Worm (Caenorhabditis elegans) whole organism, L1 larva: Measurements from ENCODE around the gene C25H3.15.

ENCODE experiments used
- C04F5.9 ChIP-seq: sonication (generic microtip); optimal IDR thresholded peaks from 2 replicates; lab custom pipeline; 2016; ENCODE audit warnings: missing genetic modification characterization, missing compliant biosample characterization
- C34B4.2 ChIP-seq: sonication (generic microtip); optimal IDR thresholded peaks from 2 replicates; lab custom pipeline; 2017; ENCODE audit warnings: mild to moderate bottlenecking, missing genetic modification characterization, missing compliant biosample characterization
- aha-1 ChIP-seq: fragments of 150-350 bp; optimal IDR thresholded peaks from 2 replicates; lab custom pipeline; 2014; ENCODE audit warnings: missing biosample characterization, missing genetic modification characterization
- ceh-90 ChIP-seq: sonication (generic microtip); optimal IDR thresholded peaks from 2 replicates; lab custom pipeline; 2016; ENCODE audit warnings: missing genetic modification characterization, missing compliant biosample characterization
- ces-1 ChIP-seq: fragments of 150-350 bp; optimal IDR thresholded peaks from 2 replicates; lab custom pipeline; 2014; ENCODE audit warnings: missing biosample characterization, missing genetic modification reagents, missing genetic modification characterization
- dsc-1 ChIP-seq: sonication (generic microtip); optimal IDR thresholded peaks from 2 replicates; lab custom pipeline; 2016; ENCODE audit warnings: mild to moderate bottlenecking, missing genetic modification characterization, missing compliant biosample characterization
- efl-1 ChIP-seq, 4 experiments: fragments of 150-350 bp; optimal IDR thresholded peaks in 3 of 4; peaks in 1 of 4; 1 replicate in 1 of 4; 2 replicates in 3 of 4; lab custom pipeline; 2014; ENCODE audit warnings: missing biosample characterization in 2 of 4, missing genetic modification characterization in 2 of 4, missing genetic modification reagents in 2 of 4
- egl-13 ChIP-seq: sonication (generic microtip); optimal IDR thresholded peaks from 2 replicates; lab custom pipeline; 2016; ENCODE audit warnings: missing genotype, missing genetic modification reagents, missing genetic modification characterization, missing compliant biosample characterization
- elt-3 ChIP-seq, 6 experiments: fragments of 150-350 bp in 1 of 6; sonication (generic microtip); optimal IDR thresholded peaks; 2 replicates each; lab custom pipeline; 2017 to 2018; ENCODE audit warnings: missing biosample characterization in 6 of 6, missing genetic modification characterization in 6 of 6, inconsistent platforms in 1 of 6
- fkh-8 ChIP-seq: sonication (generic microtip); optimal IDR thresholded peaks from 2 replicates; lab custom pipeline; 2016; ENCODE audit warnings: mild to moderate bottlenecking, missing genetic modification characterization, missing compliant biosample characterization
- hlh-17 ChIP-seq: fragments of 200-800 bp; sonication (Bioruptor generic); optimal IDR thresholded peaks from 2 replicates; lab custom pipeline; 2018; ENCODE audit warnings: missing genetic modification characterization, mild to moderate bottlenecking, missing compliant biosample characterization, moderate library complexity, borderline replicate concordance
- hlh-4 ChIP-seq: sonication (generic microtip); optimal IDR thresholded peaks from 2 replicates; lab custom pipeline; 2016; ENCODE audit warnings: mild to moderate bottlenecking, missing genetic modification characterization, missing compliant biosample characterization
- isw-1 ChIP-seq: fragments of 200-800 bp; sonication (Bioruptor generic); IDR thresholded peaks from 2 replicates; pipeline ENCODE4 v1.3.6; 2022; ENCODE audit warnings: missing genetic modification characterization, missing compliant biosample characterization
- lin-14 ChIP-seq: fragments of 200-800 bp; sonication (Bioruptor generic); optimal IDR thresholded peaks from 2 replicates; lab custom pipeline; 2018; ENCODE audit warnings: mild to moderate bottlenecking, missing genetic modification characterization, moderate library complexity, missing compliant biosample characterization
- lin-35 ChIP-seq, 2 experiments: fragments of 150-350 bp; optimal IDR thresholded peaks; 2 replicates each; lab custom pipeline; 2014; ENCODE audit warnings: missing biosample characterization in 2 of 2, missing genetic modification characterization in 2 of 2, missing genetic modification reagents in 2 of 2
- lsy-2 ChIP-seq, 2 experiments: fragments of 150-350 bp; optimal IDR thresholded peaks; 2 replicates each; lab custom pipeline; 2014; ENCODE audit warnings: missing biosample characterization in 2 of 2, missing genetic modification characterization in 2 of 2
- mab-9 ChIP-seq: fragments of 200-800 bp; sonication (Bioruptor generic); IDR thresholded peaks from 2 replicates; pipeline ENCODE4 v1.3.6; 2022; ENCODE audit warnings: missing genetic modification reagents, missing genetic modification characterization, missing compliant biosample characterization
- mdl-1 ChIP-seq, 2 experiments: fragments of 150-350 bp; optimal IDR thresholded peaks; 2 replicates each; lab custom pipeline; 2014 to 2017; ENCODE audit warnings: missing biosample characterization in 2 of 2, missing genetic modification characterization in 2 of 2, inconsistent platforms in 1 of 2
- mef-2 ChIP-seq: fragments of 150-350 bp; optimal IDR thresholded peaks from 2 replicates; lab custom pipeline; 2014; ENCODE audit warnings: missing biosample characterization, missing genetic modification characterization
- nhr-237 ChIP-seq: fragments of 150-350 bp; optimal IDR thresholded peaks from 2 replicates; lab custom pipeline; 2014; ENCODE audit warnings: missing biosample characterization, missing genetic modification characterization
- nhr-28 ChIP-seq: fragments of 150-350 bp; optimal IDR thresholded peaks from 2 replicates; lab custom pipeline; 2014; ENCODE audit warnings: missing biosample characterization, missing genetic modification characterization
- nhr-47 ChIP-seq: sonication (generic microtip); optimal IDR thresholded peaks from 2 replicates; lab custom pipeline; 2016; ENCODE audit warnings: mild to moderate bottlenecking, missing genetic modification characterization, moderate library complexity, missing compliant biosample characterization
- nhr-71 ChIP-seq: sonication (generic microtip); optimal IDR thresholded peaks from 2 replicates; lab custom pipeline; 2016; ENCODE audit warnings: mild to moderate bottlenecking, missing genetic modification characterization, moderate library complexity, missing compliant biosample characterization
- nhr-77 ChIP-seq: fragments of 150-350 bp; optimal IDR thresholded peaks from 2 replicates; lab custom pipeline; 2014; ENCODE audit warnings: missing biosample characterization, missing genetic modification characterization
- nhr-84 ChIP-seq: sonication (generic microtip); optimal IDR thresholded peaks from 2 replicates; lab custom pipeline; 2017; ENCODE audit warnings: missing biosample characterization, missing genetic modification characterization
- pag-3 ChIP-seq: sonication (generic microtip); optimal IDR thresholded peaks from 2 replicates; lab custom pipeline; 2017; ENCODE audit warnings: missing genetic modification characterization, mild to moderate bottlenecking, missing compliant biosample characterization, antibody characterized with exemption, borderline replicate concordance; ENCODE audit not compliant: insufficient read depth
- pax-3 ChIP-seq: fragments of 200-800 bp; sonication (Bioruptor generic); optimal IDR thresholded peaks from 2 replicates; lab custom pipeline; 2018; ENCODE audit warnings: mild to moderate bottlenecking, missing genetic modification characterization, moderate library complexity, missing compliant biosample characterization
- snpc-4 ChIP-seq: fragments of 150-350 bp; optimal IDR thresholded peaks from 2 replicates; lab custom pipeline; 2014; ENCODE audit warnings: missing biosample characterization, missing genetic modification characterization
- swsn-7 ChIP-seq: sonication (generic microtip); optimal IDR thresholded peaks from 2 replicates; lab custom pipeline; 2016; ENCODE audit warnings: missing genetic modification characterization, missing compliant biosample characterization
- tbx-2 ChIP-seq: sonication (generic microtip); optimal IDR thresholded peaks from 2 replicates; lab custom pipeline; 2016; ENCODE audit warnings: missing genetic modification characterization, missing compliant biosample characterization
- tlp-1 ChIP-seq: fragments of 150-350 bp; optimal IDR thresholded peaks from 2 replicates; lab custom pipeline; 2014; ENCODE audit warnings: missing biosample characterization, missing genetic modification characterization
- unc-30 ChIP-seq: sonication (generic microtip); optimal IDR thresholded peaks from 2 replicates; lab custom pipeline; 2017; ENCODE audit warnings: missing biosample characterization, missing genetic modification characterization
- unc-62 ChIP-seq: fragments of 150-350 bp; optimal IDR thresholded peaks from 2 replicates; lab custom pipeline; 2014; ENCODE audit warnings: missing biosample characterization, missing genetic modification reagents, missing genetic modification characterization
- unc-86 ChIP-seq: sonication (generic microtip); optimal IDR thresholded peaks from 2 replicates; lab custom pipeline; 2016; ENCODE audit warnings: missing genetic modification characterization, missing compliant biosample characterization
- unc-98 ChIP-seq: fragments of 200-800 bp; sonication (Bioruptor generic); IDR thresholded peaks from 2 replicates; pipeline ENCODE4 v1.3.6; 2022; ENCODE audit warnings: missing genetic modification characterization, missing compliant biosample characterization
- vab-15 ChIP-seq: sonication (generic microtip); optimal IDR thresholded peaks from 2 replicates; lab custom pipeline; 2017; ENCODE audit warnings: missing genotype, mild to moderate bottlenecking, missing genetic modification characterization, missing compliant biosample characterization
- zag-1 ChIP-seq: fragments of 150-350 bp; optimal IDR thresholded peaks from 2 replicates; lab custom pipeline; 2014; ENCODE audit warnings: missing biosample characterization, missing genetic modification characterization
- ztf-4 ChIP-seq: fragments of 150-350 bp; optimal IDR thresholded peaks from 2 replicates; lab custom pipeline; 2014; ENCODE audit warnings: missing biosample characterization, missing genetic modification characterization

The C25H3.15 gene

DNA sequence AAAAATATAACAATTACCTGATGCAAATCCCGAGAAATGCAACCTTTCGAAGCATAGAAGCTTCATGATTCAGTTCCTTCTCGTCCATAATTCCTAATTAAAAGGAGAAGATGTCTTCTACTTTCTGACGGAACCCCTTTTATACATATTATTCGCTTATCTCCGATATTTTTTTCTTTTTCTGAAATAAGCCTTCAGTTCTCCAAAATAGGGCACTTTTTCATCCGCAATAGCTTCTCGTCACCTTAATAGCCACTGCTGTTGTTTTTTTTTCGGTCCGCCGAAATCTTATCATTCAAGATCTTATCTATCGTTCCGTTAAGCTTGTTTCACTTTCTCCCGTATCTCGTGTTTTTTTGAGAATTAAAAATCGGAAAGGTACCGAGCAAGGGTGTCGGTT is 12.8 kb upstream of the C25H3.15 start, which contains the start of gene bli-2:
bli-2 (minus strand) TSS at position 101 of the 400 bp plus-strand sequence.
- no peak for TF ChIP-seq unc-30 (tag; lab: Kevin White, UChicago)
- TF ChIP-seq elt-3 (tag; optimal IDR thresholded peaks at IDR 0.05; lab: Kevin White, UChicago) = no peak
- no peak for TF ChIP-seq nhr-71
- TF ChIP-seq aha-1 (tag; lab: Kevin White, UChicago) = no peak
- no peak for TF ChIP-seq ces-1 (GFP tag; lab: Kevin White, UChicago)
- TF ChIP-seq snpc-4 (tag; lab: Kevin White, UChicago) = no peak
- TF ChIP-seq unc-86 = no peak
- no peak for TF ChIP-seq egl-13 (tag; lab: Kevin White, UChicago)
- TF ChIP-seq unc-62 = no peak
- TF ChIP-seq pax-3 (tag; lab: Kevin White, UChicago) = no peak
- no peak for TF ChIP-seq zag-1 (tag; lab: Kevin White, UChicago)
- TF ChIP-seq hlh-17 (GFP tag; lab: Kevin White, UChicago) = no peak
- TF ChIP-seq nhr-77 (tag; lab: Kevin White, UChicago) = no peak
- TF ChIP-seq lin-35 (GFP tag; optimal IDR thresholded peaks at IDR 0.05; lab: Kevin White, UChicago) = no peak
- no peak for TF ChIP-seq fkh-8 (tag; lab: Kevin White, UChicago)
- no peak for TF ChIP-seq ztf-4
- no peak for TF ChIP-seq swsn-7 (tag; lab: Kevin White, UChicago)
- no peak for TF ChIP-seq hlh-4 (tag; lab: Kevin White, UChicago)
- TF ChIP-seq nhr-47 (tag; lab: Kevin White, UChicago) = no peak
- TF ChIP-seq nhr-237 = no peak

DNA sequence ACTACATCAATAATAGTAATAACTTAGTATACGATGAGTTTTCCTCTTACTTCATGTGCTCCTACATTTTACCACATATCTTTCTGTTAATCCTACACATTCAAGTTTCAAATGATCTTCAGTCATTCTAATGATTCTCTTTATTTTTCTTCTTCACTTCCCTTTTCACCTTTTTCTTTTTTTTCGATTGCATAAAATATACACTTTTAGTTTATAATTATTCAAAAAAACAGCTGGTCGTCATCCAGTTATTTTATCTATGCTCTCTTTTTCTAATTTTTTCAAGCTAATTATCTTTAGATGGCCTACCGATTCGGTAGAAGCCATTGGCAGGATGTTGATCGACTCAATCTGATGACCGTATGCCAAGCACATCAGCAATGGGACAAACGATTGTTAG is 10.9 kb upstream of the C25H3.15 start, which contains the start of gene F59E12.1:
F59E12.1 (plus strand) TSS at position 301 of the 400 bp plus-strand sequence.
- TF ChIP-seq unc-98 = no peak
- TF ChIP-seq mef-2 = no peak
- TF ChIP-seq dsc-1 (tag; lab: Kevin White, UChicago) = no peak
- TF ChIP-seq tlp-1 = no peak
- no peak for TF ChIP-seq C34B4.2
- no peak for TF ChIP-seq pax-3 (tag; lab: Kevin White, UChicago)
- no peak for TF ChIP-seq lin-14 (GFP tag; lab: Kevin White, UChicago)
- TF ChIP-seq ceh-90 (tag; lab: Kevin White, UChicago) = no peak
- no peak for TF ChIP-seq nhr-84
- TF ChIP-seq nhr-28 (tag; lab: Kevin White, UChicago) = no peak
- TF ChIP-seq C04F5.9 (tag; lab: Kevin White, UChicago) = no peak
- TF ChIP-seq nhr-237 = no peak
- no peak for TF ChIP-seq isw-1 (GFP tag; lab: Robert Waterston, UW)
- no peak for TF ChIP-seq elt-3 (tag; optimal IDR thresholded peaks at IDR 0.05; lab: Kevin White, UChicago)
- no peak for TF ChIP-seq vab-15 (tag; lab: Kevin White, UChicago)
- no peak for TF ChIP-seq tbx-2 (tag; lab: Kevin White, UChicago)
- TF ChIP-seq aha-1 (tag; lab: Kevin White, UChicago) = no peak

DNA sequence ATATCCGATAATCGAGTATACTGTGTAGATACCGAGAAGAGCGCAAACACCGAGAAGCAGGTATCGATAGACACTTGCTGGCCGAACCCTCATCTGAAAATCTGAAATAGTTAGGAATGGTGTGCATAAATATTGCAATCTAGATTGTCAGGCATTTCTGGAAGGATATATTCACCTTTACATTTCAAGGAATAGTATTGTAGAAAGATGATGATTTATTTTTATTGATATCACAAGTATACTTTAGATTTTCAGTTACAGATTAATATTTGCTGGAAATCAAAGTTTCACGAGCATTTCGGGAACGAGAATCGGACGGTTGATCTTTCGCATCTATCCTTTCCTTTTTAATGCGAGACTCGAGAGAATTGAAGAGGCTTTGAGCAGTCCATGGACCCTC is 5.5 kb upstream of the C25H3.15 start, which contains the start of gene fut-3:
fut-3 (minus strand) TSS at position 101 of the 400 bp plus-strand sequence.
- TF ChIP-seq pag-3 (tag; lab: Kevin White, UChicago) = no peak
- no peak for TF ChIP-seq efl-1 (optimal IDR thresholded peaks at IDR 0.05; lab: Kevin White, UChicago)
- TF ChIP-seq efl-1 (GFP tag; optimal IDR thresholded peaks at IDR 0.05 in 1 of 2; lab: Kevin White, UChicago) = peak in 1 of 2 experiments; percentile 39

DNA sequence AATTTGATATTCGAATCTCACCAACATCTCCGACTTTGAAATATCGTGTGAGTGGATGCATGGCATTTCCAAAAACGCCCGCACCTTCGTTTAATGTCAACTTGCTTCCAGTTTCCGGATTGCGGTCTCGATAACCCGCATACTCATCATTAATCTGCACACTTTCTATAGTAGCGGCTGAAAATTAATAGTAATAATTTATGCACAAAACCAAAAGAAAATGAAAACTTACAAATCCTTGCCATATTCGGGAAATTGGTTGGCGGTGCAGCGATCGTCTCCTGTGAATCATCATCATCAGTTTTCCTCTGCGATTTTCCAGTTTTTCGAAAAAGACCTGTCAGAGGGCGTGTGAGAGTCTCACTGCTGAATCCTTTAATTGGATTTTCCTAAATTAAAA is 5.0 kb upstream of the C25H3.15 start:
- no peak for TF ChIP-seq mdl-1 (tag; optimal IDR thresholded peaks at IDR 0.05; lab: Kevin White, UChicago)
- no peak for TF ChIP-seq lsy-2 (tag; optimal IDR thresholded peaks at IDR 0.05; lab: Kevin White, UChicago)
- peak; percentile 27; the same call in 1 of the 2 replicates for TF ChIP-seq mab-9
